Worm (Caenorhabditis elegans) whole organism, midembryonic: ENCODE results near the gene srbc-40.

ENCODE experiments used
- flt-1 ChIP-seq: fragments of 200-800 bp; sonication (Bioruptor generic); IDR thresholded peaks from 2 replicates; pipeline ENCODE4 v1.3.6; 2022; ENCODE audit warnings: missing genetic modification characterization, missing compliant biosample characterization
- klf-2 ChIP-seq: fragments of 200-800 bp; sonication (Bioruptor generic); conservative IDR thresholded peaks from 2 replicates; pipeline ENCODE4 v1.3.6; 2022; ENCODE audit warnings: missing genetic modification reagents, missing genetic modification characterization, missing compliant biosample characterization
- ref-1 ChIP-seq: fragments of 200-800 bp; sonication (Bioruptor generic); conservative IDR thresholded peaks from 2 replicates; pipeline ENCODE4 v1.3.6; 2022; ENCODE audit warnings: missing genetic modification reagents, missing genetic modification characterization, missing compliant biosample characterization
- tab-1 ChIP-seq: fragments of 200-800 bp; sonication (Bioruptor generic); IDR thresholded peaks from 2 replicates; pipeline ENCODE4 v1.3.6; 2022; ENCODE audit warnings: missing genetic modification characterization, missing compliant biosample characterization

- TF ChIP-seq klf-2 (GFP tag; lab: Robert Waterston, UW), result no peak
- TF ChIP-seq ref-1 (GFP tag; lab: Robert Waterston, UW), result no peak
- no peak for TF ChIP-seq tab-1 (GFP tag; lab: Robert Waterston, UW)
- TF ChIP-seq flt-1, result no peak
Measured at ce11 chrV:741820-742219, 22.2 kb upstream of the srbc-40 start, which contains the start of gene C05E4.7.
